Fruit fly (Drosophila melanogaster): ENCODE results near the gene Cds.

The Cds gene

DNA sequence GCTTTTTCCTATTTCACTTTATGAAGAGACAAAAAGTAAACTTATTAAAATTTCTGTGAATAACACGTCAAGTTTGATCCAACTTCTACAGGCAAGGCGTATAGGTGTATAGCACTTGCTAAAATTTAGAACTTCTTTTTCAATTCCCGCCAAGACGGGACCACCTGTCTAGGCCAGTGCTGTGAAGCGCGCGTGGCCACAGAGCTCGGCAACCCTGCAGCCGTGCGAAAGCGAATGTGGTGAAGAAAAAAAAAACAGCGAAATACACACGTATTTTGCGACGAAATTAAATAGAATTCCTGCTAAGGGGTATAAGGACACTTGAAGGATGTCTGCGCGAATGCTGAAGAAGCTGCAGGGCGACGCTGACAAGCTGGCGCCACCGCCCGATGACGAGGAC is 17.4 kb upstream of the Cds start, which contains the start of gene Nulp1:
Gene Nulp1, plus strand, starts transcription at position 198 of the 400 bp plus-strand sequence.
- TF ChIP-seq Eip93F (GFP tag; optimal IDR thresholded peaks at IDR 0.05), result no peak
- no peak for TF ChIP-seq CG3032 (tag; optimal IDR thresholded peaks at IDR 0.05)
- no peak for TF ChIP-seq Met (GFP tag; optimal IDR thresholded peaks at IDR 0.05)
- peak; percentile 60 for TF ChIP-seq esn (GFP tag; optimal IDR thresholded peaks at IDR 0.05)
- no peak for TF ChIP-seq topi (GFP tag; optimal IDR thresholded peaks at IDR 0.05)
- no peak for TF ChIP-seq CG6808 (GFP tag; optimal IDR thresholded peaks at IDR 0.05)
- no peak for TF ChIP-seq CG7368 (GFP tag; optimal IDR thresholded peaks at IDR 0.05)
- TF ChIP-seq CG8319 (GFP tag; optimal IDR thresholded peaks at IDR 0.05), result no peak
- 0 out of 3 replicates have a peak, but pooled peaks have one; percentile 20 for TF ChIP-seq CG6163 (GFP tag; IDR thresholded peaks at IDR 0.05)
- TF ChIP-seq Ets96B (tag; optimal IDR thresholded peaks at IDR 0.05), result no peak
- TF ChIP-seq CG31627 (GFP tag; optimal IDR thresholded peaks at IDR 0.05), result no peak
- TF ChIP-seq fd59A (GFP tag; optimal IDR thresholded peaks at IDR 0.05), result no peak
- no peak for TF ChIP-seq lz (GFP tag; optimal IDR thresholded peaks at IDR 0.05)
- TF ChIP-seq CG16779 (tag; optimal IDR thresholded peaks at IDR 0.05), result no peak
- TF ChIP-seq Smox (GFP tag; optimal IDR thresholded peaks at IDR 0.05), result no peak
- TF ChIP-seq vri (GFP tag; optimal IDR thresholded peaks at IDR 0.05), result no peak
- no peak for TF ChIP-seq Sox14 (GFP tag; optimal IDR thresholded peaks at IDR 0.05)
- TF ChIP-seq OdsH (GFP tag; optimal IDR thresholded peaks at IDR 0.05), result no peak
- TF ChIP-seq Blimp-1 (GFP tag; optimal IDR thresholded peaks at IDR 0.05), result peak; percentile 94
- no peak for TF ChIP-seq fd85E (GFP tag; optimal IDR thresholded peaks at IDR 0.05)
- no peak for TF ChIP-seq net (GFP tag; optimal IDR thresholded peaks at IDR 0.05)
- TF ChIP-seq dac (GFP tag; optimal IDR thresholded peaks at IDR 0.05), result no peak
- no peak for TF ChIP-seq CG34406 (GFP tag; optimal IDR thresholded peaks at IDR 0.05)

DNA sequence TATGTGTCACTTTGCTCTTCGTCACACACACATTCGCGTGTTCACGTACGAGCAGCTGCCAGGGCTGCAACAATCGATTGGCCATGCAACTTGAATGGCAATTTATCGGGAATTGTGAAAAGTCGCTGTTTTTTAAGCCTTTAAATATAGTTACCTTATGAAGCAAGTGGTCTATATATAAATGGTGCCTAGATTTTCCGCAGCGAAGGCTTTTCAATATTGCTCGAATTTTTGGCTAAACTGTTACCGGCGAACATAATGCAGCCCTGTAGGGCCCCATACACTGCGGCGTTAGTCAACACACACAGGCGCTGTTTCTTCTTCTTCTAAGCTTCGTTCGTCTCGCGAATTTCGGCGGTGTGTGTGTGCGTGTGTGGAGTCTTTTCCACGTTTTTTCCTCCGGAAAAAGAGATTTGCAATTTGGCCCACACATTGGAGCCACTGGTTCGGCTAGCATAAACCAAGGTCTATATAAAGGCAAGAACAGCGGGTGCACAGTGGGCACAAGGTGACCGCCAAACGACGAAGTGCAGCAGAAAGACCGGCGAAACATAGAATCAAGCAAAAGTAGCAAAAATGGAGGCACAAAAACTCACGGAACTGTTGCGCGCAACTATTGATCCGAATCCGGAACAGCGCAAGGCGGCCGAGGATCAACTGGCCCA is 11.6 kb upstream of the Cds start, which contains the start of the genes Arp3 and msk:
Gene Arp3, minus strand, starts transcription at position 39 of the 665 bp plus-strand sequence.
Gene msk, plus strand, starts transcription at position 316 of the 665 bp plus-strand sequence.
- TF ChIP-seq vri (GFP tag; optimal IDR thresholded peaks at IDR 0.05) (no peak), Lpt (GFP tag; optimal IDR thresholded peaks at IDR 0.05) (peak; percentile 70), fd59A (GFP tag; optimal IDR thresholded peaks at IDR 0.05) (no peak), fkh (GFP tag; optimal IDR thresholded peaks at IDR 0.05) (no peak), dac (GFP tag; optimal IDR thresholded peaks at IDR 0.05) (peak; percentile 38), Hr38 (GFP tag; optimal IDR thresholded peaks at IDR 0.05) (peak; percentile 27), CG16779 (tag; optimal IDR thresholded peaks at IDR 0.05) (no peak), CG10669 (GFP tag; optimal IDR thresholded peaks at IDR 0.05) (no peak), CG8319 (GFP tag; optimal IDR thresholded peaks at IDR 0.05) (peak; percentile 45), svp (GFP tag) (no peak), Sox15 (GFP tag; optimal IDR thresholded peaks at IDR 0.05) (peak; percentile 64), topi (GFP tag; optimal IDR thresholded peaks at IDR 0.05) (peak; percentile 78), CG10631 (GFP tag; optimal IDR thresholded peaks at IDR 0.05) (no peak), Gug (GFP tag; IDR thresholded peaks at IDR 0.05) (0 out of 2 replicates have a peak, but pooled peaks have one; percentile 19), Ets96B (tag; optimal IDR thresholded peaks at IDR 0.05) (peak; percentile 51), Eip75B (GFP tag; optimal IDR thresholded peaks at IDR 0.05) (no peak), CG6808 (GFP tag; optimal IDR thresholded peaks at IDR 0.05) (no peak), pdm3 (GFP tag; optimal IDR thresholded peaks at IDR 0.05) (no peak), dsx (GFP tag; optimal IDR thresholded peaks at IDR 0.05; ENCODE audit: poor library complexity, severe bottlenecking) (no peak), cyc (GFP tag; optimal IDR thresholded peaks at IDR 0.05) (peak; percentile 85), CG6792 (GFP tag; optimal IDR thresholded peaks at IDR 0.05) (peak; percentile 67), CG3919 (GFP tag; optimal IDR thresholded peaks at IDR 0.05) (peak; percentile 83), CG6163 (GFP tag; IDR thresholded peaks at IDR 0.05) (peak; percentile 56; the same call in 2 of the 3 replicates), Eip93F (GFP tag; optimal IDR thresholded peaks at IDR 0.05) (no peak), CG11294 (GFP tag; IDR thresholded peaks at IDR 0.05) (peak; percentile 43; the same call in 1 of the 2 replicates), CG7368 (GFP tag; optimal IDR thresholded peaks at IDR 0.05) (peak; percentile 67), spab (GFP tag; optimal IDR thresholded peaks at IDR 0.05) (no peak), achi (GFP tag; optimal IDR thresholded peaks at IDR 0.05) (peak; percentile 80), ss (GFP tag; optimal IDR thresholded peaks at IDR 0.05) (no peak), CG9139 (GFP tag; optimal IDR thresholded peaks at IDR 0.05) (no peak), Sox102F (GFP tag; optimal IDR thresholded peaks at IDR 0.05) (no peak), CG11762 (GFP tag; optimal IDR thresholded peaks at IDR 0.05; ENCODE audit: insufficient read depth) (peak; percentile 39), CG8119 (GFP tag; IDR thresholded peaks at IDR 0.05) (peak; percentile 26; the same call in 1 of the 3 replicates), CG11902 (GFP tag; optimal IDR thresholded peaks at IDR 0.05) (peak; percentile 66), CG6276 (GFP tag; optimal IDR thresholded peaks at IDR 0.05) (no peak), Ets21C (GFP tag; optimal IDR thresholded peaks at IDR 0.05) (no peak), Smox (GFP tag; optimal IDR thresholded peaks at IDR 0.05) (no peak)
